Worm (Caenorhabditis elegans) whole organism, midembryonic: ENCODE measurements around the gene cope-1.

Experiments
- T22C8.4 ChIP-seq: fragments of 200-800 bp; sonication (Bioruptor generic); IDR thresholded peaks from 2 replicates; pipeline ENCODE4 v1.3.6; 2022; ENCODE audit warnings: missing genetic modification characterization, missing compliant biosample characterization
- cog-1 ChIP-seq: sonication (generic microtip); optimal IDR thresholded peaks from 2 replicates; lab custom pipeline; 2016; ENCODE audit warnings: missing genetic modification characterization, missing compliant biosample characterization
- flt-1 ChIP-seq: fragments of 200-800 bp; sonication (Bioruptor generic); IDR thresholded peaks from 2 replicates; pipeline ENCODE4 v1.3.6; 2022; ENCODE audit warnings: missing genetic modification characterization, missing compliant biosample characterization
- klf-2 ChIP-seq: fragments of 200-800 bp; sonication (Bioruptor generic); conservative IDR thresholded peaks from 2 replicates; pipeline ENCODE4 v1.3.6; 2022; ENCODE audit warnings: missing genetic modification reagents, missing genetic modification characterization, missing compliant biosample characterization
- ref-1 ChIP-seq: fragments of 200-800 bp; sonication (Bioruptor generic); conservative IDR thresholded peaks from 2 replicates; pipeline ENCODE4 v1.3.6; 2022; ENCODE audit warnings: missing genetic modification reagents, missing genetic modification characterization, missing compliant biosample characterization
- tab-1 ChIP-seq: fragments of 200-800 bp; sonication (Bioruptor generic); IDR thresholded peaks from 2 replicates; pipeline ENCODE4 v1.3.6; 2022; ENCODE audit warnings: missing genetic modification characterization, missing compliant biosample characterization
- ztf-23 ChIP-seq: fragments of 200-800 bp; sonication (Bioruptor generic); IDR thresholded peaks from 2 replicates; pipeline ENCODE4 v1.3.6; 2022; ENCODE audit warnings: missing genetic modification reagents, missing genetic modification characterization, missing compliant biosample characterization
- ztf-29 ChIP-seq: fragments of 200-800 bp; sonication (Bioruptor generic); IDR thresholded peaks from 2 replicates; pipeline ENCODE4 v1.3.6; 2022; ENCODE audit warnings: missing genetic modification reagents, missing genetic modification characterization, missing compliant biosample characterization

ce11 chrIII:13436843-13437242 lies 10.8 kb downstream of the cope-1 start, which contains the start of gene F45G2.9:
- no peak for TF ChIP-seq flt-1 (GFP tag; lab: Robert Waterston, UW)
- no peak for TF ChIP-seq ref-1 (GFP tag; lab: Robert Waterston, UW)
- no peak for TF ChIP-seq ztf-23 (GFP tag; lab: Robert Waterston, UW)
- TF ChIP-seq tab-1 (GFP tag; lab: Robert Waterston, UW), result no peak
- TF ChIP-seq T22C8.4, result no peak
- no peak for TF ChIP-seq ztf-29 (GFP tag; lab: Robert Waterston, UW)
- TF ChIP-seq cog-1, result no peak
- TF ChIP-seq klf-2 (GFP tag; lab: Robert Waterston, UW), result no peak
